Worm (Caenorhabditis elegans): ENCODE data around the gene K04G11.3.

DNA sequence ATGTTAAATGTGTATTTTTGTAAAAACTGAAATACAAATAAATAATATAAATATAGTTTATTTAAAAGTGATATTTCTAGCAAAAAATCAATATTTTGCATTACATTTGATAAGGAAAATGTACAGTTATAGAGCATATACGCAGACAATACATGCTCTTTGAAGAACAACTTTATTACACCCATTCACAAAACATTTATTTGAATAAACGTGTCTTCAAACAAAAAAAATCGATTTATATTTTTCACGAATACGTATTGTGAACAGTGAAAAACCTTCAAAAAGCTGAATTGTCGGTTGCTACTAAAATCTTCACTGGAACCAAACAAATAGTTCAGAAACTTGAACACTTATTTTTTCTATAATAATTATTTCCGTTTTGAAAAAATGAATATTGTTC lies at the start of gene K04G11.3:
- TF ChIP-seq lsy-2 (tag; optimal IDR thresholded peaks at IDR 0.05): no peak
- no peak for TF ChIP-seq mdl-1 (tag; optimal IDR thresholded peaks at IDR 0.05)
- no peak for TF ChIP-seq rnt-1 (tag; optimal IDR thresholded peaks at IDR 0.05)
- TF ChIP-seq pag-3 (tag; optimal IDR thresholded peaks at IDR 0.05; ENCODE audit: borderline replicate concordance, insufficient read depth): no peak
- TF ChIP-seq ama-1 (optimal IDR thresholded peaks at IDR 0.05): no peak
- TF ChIP-seq dpl-1 (GFP tag; optimal IDR thresholded peaks at IDR 0.05): no peak
- no peak for TF ChIP-seq sptf-1 (tag; optimal IDR thresholded peaks at IDR 0.05)
- no peak for TF ChIP-seq fos-1 (tag; optimal IDR thresholded peaks at IDR 0.05)
